Worm (Caenorhabditis elegans) whole organism, young adult: ENCODE measurements around the gene fbxb-112.

Experiments
- F37B4.10 ChIP-seq: fragments of 200-800 bp; sonication (Bioruptor generic); IDR thresholded peaks from 2 replicates; pipeline ENCODE4 v1.3.6; 2022; ENCODE audit warnings: missing genetic modification characterization, missing compliant biosample characterization
- F55B11.4 ChIP-seq: sonication (generic microtip); optimal IDR thresholded peaks from 2 replicates; lab custom pipeline; 2016; ENCODE audit warnings: missing compliant biosample characterization, missing genetic modification characterization, borderline replicate concordance; ENCODE audit not compliant: insufficient read depth
- Y56A3A.18 ChIP-seq: fragments of 200-800 bp; sonication (Bioruptor generic); IDR thresholded peaks from 2 replicates; pipeline ENCODE4 v1.3.6; 2022; ENCODE audit warnings: missing genetic modification reagents, missing genetic modification characterization, missing compliant biosample characterization
- ama-1 ChIP-seq, 3 experiments: fragments of 150-350 bp in 1 of 3; sonication (generic microtip) in 2 of 3; optimal IDR thresholded peaks; 2 replicates each; lab custom pipeline; 2014 to 2018; ENCODE audit warnings: missing biosample characterization in 2 of 3, missing genetic modification characterization in 2 of 3, missing genetic modification reagents in 2 of 3
- cebp-2 ChIP-seq: fragments of 200-800 bp; sonication (Bioruptor generic); IDR thresholded peaks from 2 replicates; pipeline ENCODE4 v1.3.6; 2022; ENCODE audit warnings: missing genetic modification characterization, missing compliant biosample characterization
- ceh-100 ChIP-seq: fragments of 200-800 bp; sonication (Bioruptor generic); IDR thresholded peaks from 2 replicates; pipeline ENCODE4 v1.3.6; 2022; ENCODE audit warnings: missing genetic modification reagents, missing genetic modification characterization, missing compliant biosample characterization
- lir-1 ChIP-seq: fragments of 200-800 bp; sonication (Bioruptor generic); conservative IDR thresholded peaks from 2 replicates; pipeline ENCODE4 v1.3.6; 2022; ENCODE audit warnings: missing genetic modification reagents, missing genetic modification characterization, missing compliant biosample characterization
- lsl-1 ChIP-seq: fragments of 200-800 bp; sonication (Bioruptor generic); optimal IDR thresholded peaks from 2 replicates; lab custom pipeline; 2018; ENCODE audit warnings: mild to moderate bottlenecking, missing genetic modification characterization, moderate library complexity, missing compliant biosample characterization
- nfya-1 ChIP-seq: sonication (generic microtip); optimal IDR thresholded peaks from 2 replicates; lab custom pipeline; 2017; ENCODE audit warnings: antibody characterized with exemption, missing compliant biosample characterization, missing genetic modification characterization, borderline replicate concordance; ENCODE audit not compliant: insufficient read depth
- rpc-1 ChIP-seq, 2 experiments: fragments of 150-350 bp in 1 of 2; sonication (generic microtip) in 1 of 2; optimal IDR thresholded peaks; 2 replicates each; lab custom pipeline; 2014 to 2018; ENCODE audit warnings: missing biosample characterization in 1 of 2, missing genetic modification characterization in 1 of 2, missing genetic modification reagents in 1 of 2, missing genotype in 1 of 2
- sdz-38 ChIP-seq: sonication (generic microtip); optimal IDR thresholded peaks from 2 replicates; lab custom pipeline; 2016; ENCODE audit warnings: missing genotype, missing genetic modification characterization, missing compliant biosample characterization

- TF ChIP-seq lsl-1 = no peak
- no peak for TF ChIP-seq nfya-1 (tag; lab: Kevin White, UChicago)
- no peak for TF ChIP-seq Y56A3A.18 (GFP tag; lab: Robert Waterston, UW)
- no peak for TF ChIP-seq cebp-2 (GFP tag; lab: Robert Waterston, UW)
- TF ChIP-seq rpc-1 (optimal IDR thresholded peaks at IDR 0.05; lab: Kevin White, UChicago) = no peak
- TF ChIP-seq rpc-1 (tag; optimal IDR thresholded peaks at IDR 0.05; lab: Kevin White, UChicago) = no peak
- TF ChIP-seq sdz-38 (tag; lab: Kevin White, UChicago) = no peak
- TF ChIP-seq F55B11.4 = no peak
- no peak for TF ChIP-seq ama-1 (optimal IDR thresholded peaks at IDR 0.05; lab: Kevin White, UChicago)
- no peak for TF ChIP-seq ama-1 (GFP tag; optimal IDR thresholded peaks at IDR 0.05; lab: Kevin White, UChicago)
- no peak for TF ChIP-seq F37B4.10 (GFP tag; lab: Robert Waterston, UW)
- TF ChIP-seq lir-1 (GFP tag; lab: Robert Waterston, UW) = no peak
- TF ChIP-seq ceh-100 (GFP tag; lab: Robert Waterston, UW) = no peak
Measured at ce11 chrII:3477171-3477570, 13.7 kb upstream of the fbxb-112 start, which contains the start of gene fbxb-104.
